Worm (Caenorhabditis elegans): ENCODE results near the gene T24H10.4.
A peak's percentile ranks its signal among the peaks of the same experiment; 100 is the strongest.

Gene T24H10.4

DNA sequence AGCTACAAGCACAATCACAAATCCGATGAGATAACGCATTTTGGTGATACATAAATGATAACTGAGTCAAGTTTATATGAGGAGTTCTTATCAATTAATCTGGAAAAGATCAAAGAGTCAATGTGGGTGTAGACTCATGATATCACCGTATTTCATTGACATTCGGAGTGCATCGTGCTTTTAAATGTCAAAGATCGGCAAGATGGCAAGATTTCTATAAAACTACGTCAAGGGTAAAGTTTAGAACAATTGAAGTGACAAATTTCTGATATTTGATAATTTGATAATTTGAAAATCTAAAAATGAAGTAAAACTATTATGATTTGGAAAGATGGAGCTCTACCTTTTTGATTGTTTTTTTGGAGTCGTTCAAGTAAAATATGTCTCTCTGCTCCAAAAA, 26.2 kb upstream of the T24H10.4 start, which contains the start of gene sysm-1:
TSS of gene sysm-1 (minus strand) at position 101 of the 400 bp plus-strand sequence.
- peak; percentile 27; the same call in 1 of the 2 replicates for TF ChIP-seq dmd-6 (GFP tag; IDR thresholded peaks at IDR 0.05)
- TF ChIP-seq mep-1 (tag; optimal IDR thresholded peaks at IDR 0.05): no peak
- TF ChIP-seq ceh-82 (tag; optimal IDR thresholded peaks at IDR 0.05): no peak

DNA sequence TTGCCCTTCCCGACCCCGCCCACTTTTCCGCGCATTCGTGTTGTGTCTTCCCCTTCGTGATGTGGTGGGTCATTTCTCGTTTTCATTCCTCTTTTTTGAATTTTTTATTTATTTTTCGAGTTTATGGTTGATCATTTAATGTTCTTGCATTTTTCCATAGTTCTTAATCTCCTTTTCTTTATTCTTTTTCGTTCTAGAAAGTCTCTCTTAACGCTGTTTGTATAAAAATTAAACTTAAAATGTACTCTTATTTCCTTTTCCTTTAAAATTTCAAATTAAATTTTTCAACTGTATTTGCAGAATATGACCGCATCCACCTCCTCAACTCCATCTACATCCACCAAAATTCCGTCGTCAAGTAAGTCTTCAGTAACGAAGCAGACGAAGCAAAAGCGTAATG, 23.0 kb upstream of the T24H10.4 start, which contains the start of gene hlh-3:
TSS of gene hlh-3 (plus strand) at position 301 of the 400 bp plus-strand sequence.
- TF ChIP-seq nhr-11 (tag; optimal IDR thresholded peaks at IDR 0.05) (no peak), unc-130 (GFP tag; optimal IDR thresholded peaks at IDR 0.05) (no peak), dpl-1 (GFP tag; optimal IDR thresholded peaks at IDR 0.05) (no peak), ama-1 (optimal IDR thresholded peaks at IDR 0.05) (no peak), skn-1 (tag; optimal IDR thresholded peaks at IDR 0.05) (no peak), daf-12 (tag; optimal IDR thresholded peaks at IDR 0.05) (no peak), lsy-2 (tag; optimal IDR thresholded peaks at IDR 0.05) (no peak), nhr-42 (GFP tag; IDR thresholded peaks at IDR 0.05) (no peak), sdz-12 (GFP tag; optimal IDR thresholded peaks at IDR 0.05) (no peak)

DNA sequence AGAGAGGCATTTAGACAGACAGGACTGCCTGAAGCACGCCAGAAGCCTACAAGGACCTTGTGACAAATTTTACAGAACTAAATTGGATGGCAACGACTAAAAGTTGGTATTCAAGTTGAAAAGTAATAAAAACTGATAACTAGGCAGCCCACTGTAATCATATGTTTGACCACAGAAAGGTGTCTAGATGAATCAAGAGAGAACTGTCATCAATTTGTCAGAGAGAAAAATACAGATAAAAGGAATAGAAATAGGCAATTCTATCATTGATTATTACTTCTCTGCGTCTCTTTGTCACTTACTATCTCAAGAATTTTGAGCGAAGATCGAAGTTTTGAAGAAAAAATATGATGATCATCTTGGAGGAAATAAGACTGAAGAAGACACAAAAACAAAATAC, 16.4 kb upstream of the T24H10.4 start:
- TF ChIP-seq dve-1 (tag; optimal IDR thresholded peaks at IDR 0.05; ENCODE audit: insufficient read depth): peak; percentile 55
- no peak for TF ChIP-seq R02D3.7 (tag; optimal IDR thresholded peaks at IDR 0.05)
- peak; percentile 60 for TF ChIP-seq hlh-11 (tag; optimal IDR thresholded peaks at IDR 0.05)
- TF ChIP-seq aha-1 (tag): peak; percentile 67
- TF ChIP-seq nhr-28 (tag; optimal IDR thresholded peaks at IDR 0.05): peak; percentile 46
- TF ChIP-seq duxl-1 (tag; optimal IDR thresholded peaks at IDR 0.05; ENCODE audit: poor library complexity): no peak
- peak; percentile 87 for TF ChIP-seq pqm-1 (tag; optimal IDR thresholded peaks at IDR 0.05)
- TF ChIP-seq hlh-30 (tag; optimal IDR thresholded peaks at IDR 0.05; ENCODE audit: insufficient read depth): peak; percentile 58
- no peak for TF ChIP-seq daf-16 (GFP tag; optimal IDR thresholded peaks at IDR 0.05)
- peak; percentile 24 for TF ChIP-seq daf-16 (tag; optimal IDR thresholded peaks at IDR 0.05)
- TF ChIP-seq mxl-3 (GFP tag; optimal IDR thresholded peaks at IDR 0.05): no peak
- peak; percentile 73 for TF ChIP-seq dmd-6 (GFP tag; IDR thresholded peaks at IDR 0.05)

- TF ChIP-seq lin-15B (tag; optimal IDR thresholded peaks at IDR 0.05) (no peak), F10B5.3 (tag; optimal IDR thresholded peaks at IDR 0.05) (no peak), pqm-1 (tag; optimal IDR thresholded peaks at IDR 0.05) (no peak)
Observed at ce11 chrII:9093584-9093983, 15.8 kb upstream of the T24H10.4 start, which contains the start of gene C07H4.1. C07H4.1 (minus strand) TSS chrII:9093684.

ce11 chrII:9094247-9094790, 15.0 kb upstream of the T24H10.4 start:
- no peak for TF ChIP-seq attf-4 (tag; optimal IDR thresholded peaks at IDR 0.05)
- TF ChIP-seq aly-2 (tag; optimal IDR thresholded peaks at IDR 0.05): no peak
- no peak for TF ChIP-seq aha-1 (tag)
- TF ChIP-seq mdl-1 (tag; optimal IDR thresholded peaks at IDR 0.05): no peak
- peak in 1 of 2 experiments; percentile 1 for TF ChIP-seq lsy-2 (tag; optimal IDR thresholded peaks at IDR 0.05)
- TF ChIP-seq lir-3 (tag; optimal IDR thresholded peaks at IDR 0.05): no peak
- no peak for TF ChIP-seq Y48G9A.11 (GFP tag; IDR thresholded peaks at IDR 0.05)
- no peak for TF ChIP-seq cey-2 (tag; optimal IDR thresholded peaks at IDR 0.05; ENCODE audit: borderline replicate concordance, insufficient read depth)
- no peak for TF ChIP-seq daf-19 (GFP tag; conservative IDR thresholded peaks at IDR 0.05)
- no peak for TF ChIP-seq saeg-2 (GFP tag; IDR thresholded peaks at IDR 0.05)
- TF ChIP-seq dmd-9 (GFP tag; IDR thresholded peaks at IDR 0.05): no peak
- no peak for TF ChIP-seq php-3 (GFP tag; IDR thresholded peaks at IDR 0.05)
- no peak for TF ChIP-seq nhr-25 (tag; optimal IDR thresholded peaks at IDR 0.05; ENCODE audit: borderline replicate concordance, insufficient read depth)
- no peak for TF ChIP-seq ZK546.5 (tag; optimal IDR thresholded peaks at IDR 0.05)
- peak; percentile 54 for TF ChIP-seq hlh-11 (tag; optimal IDR thresholded peaks at IDR 0.05)
- TF ChIP-seq tra-1 (GFP tag; IDR thresholded peaks at IDR 0.05): no peak
- no peak for TF ChIP-seq snpc-1.2 (GFP tag; IDR thresholded peaks at IDR 0.05)
- peak; percentile 34 for TF ChIP-seq ama-1 (optimal IDR thresholded peaks at IDR 0.05)
- no peak for TF ChIP-seq ztf-7 (tag; optimal IDR thresholded peaks at IDR 0.05)
- TF ChIP-seq lin-15B (tag; optimal IDR thresholded peaks at IDR 0.05): no peak
- TF ChIP-seq ces-1 (GFP tag; optimal IDR thresholded peaks at IDR 0.05): no peak
- peak; percentile 73 for TF ChIP-seq pqm-1 (tag; optimal IDR thresholded peaks at IDR 0.05)
- no peak for TF ChIP-seq daf-8 (GFP tag; IDR thresholded peaks at IDR 0.05)
- no peak for TF ChIP-seq gei-8 (GFP tag; optimal IDR thresholded peaks at IDR 0.05)
- TF ChIP-seq dmd-8 (GFP tag; IDR thresholded peaks at IDR 0.05): no peak

All from whole organism, L4 larva.